Fruit fly (Drosophila melanogaster) whole organism, prepupa: ENCODE results near the gene CG32026.

Experiments
- CG10631 ChIP-seq: fragments of 200-800 bp; sonication (Bioruptor generic); optimal IDR thresholded peaks from 2 replicates; lab custom pipeline; 2016; ENCODE audit warnings: missing biosample characterization, missing genetic modification characterization
- CG10669 ChIP-seq: fragments of 200-800 bp; sonication (Bioruptor generic); optimal IDR thresholded peaks from 3 replicates; lab custom pipeline; 2018; ENCODE audit warnings: missing biosample characterization, mild to moderate bottlenecking, missing genetic modification characterization, moderate library complexity
- CG11762 ChIP-seq: fragments of 200-800 bp; sonication (Bioruptor generic); optimal IDR thresholded peaks from 3 replicates; lab custom pipeline; 2016; ENCODE audit warnings: missing biosample characterization, missing genetic modification characterization; ENCODE audit not compliant: insufficient read depth
- CG15336 ChIP-seq: fragments of 200-800 bp; sonication (Bioruptor generic); IDR thresholded peaks from 2 replicates; pipeline ENCODE4 v1.3.6; 2022; ENCODE audit warnings: missing biosample characterization, missing genetic modification characterization
- CG16779 ChIP-seq: fragments of 200-800 bp; sonication (Bioruptor generic); optimal IDR thresholded peaks from 3 replicates; lab custom pipeline; 2017; ENCODE audit warnings: missing biosample characterization, mild to moderate bottlenecking, missing genetic modification characterization
- CG3032 ChIP-seq: fragments of 200-800 bp; optimal IDR thresholded peaks from 2 replicates; lab custom pipeline; 2019; ENCODE audit warnings: missing biosample characterization, mild to moderate bottlenecking, missing genetic modification characterization, moderate library complexity
- CG32006 ChIP-seq: fragments of 200-800 bp; sonication (Bioruptor generic); optimal IDR thresholded peaks from 3 replicates; lab custom pipeline; 2017; ENCODE audit warnings: missing biosample characterization, mild to moderate bottlenecking, missing genetic modification characterization
- CG3919 ChIP-seq: fragments of 200-800 bp; sonication (Bioruptor generic); optimal IDR thresholded peaks from 3 replicates; lab custom pipeline; 2016; ENCODE audit warnings: missing biosample characterization, missing genetic modification characterization
- CG4318 ChIP-seq: fragments of 200-800 bp; sonication (Bioruptor generic); optimal IDR thresholded peaks from 3 replicates; lab custom pipeline; 2017; ENCODE audit warnings: missing biosample characterization, mild to moderate bottlenecking, missing genetic modification characterization
- CG6163 ChIP-seq: fragments of 200-800 bp; sonication (Bioruptor generic); IDR thresholded peaks from 3 replicates; pipeline ENCODE4 v1.3.6; 2022; ENCODE audit warnings: missing biosample characterization, missing genetic modification characterization
- CG6276 ChIP-seq: fragments of 200-800 bp; sonication (Bioruptor generic); optimal IDR thresholded peaks from 2 replicates; lab custom pipeline; 2017; ENCODE audit warnings: missing biosample characterization, mild to moderate bottlenecking, missing genetic modification characterization
- CG6808 ChIP-seq: fragments of 200-800 bp; sonication (Bioruptor generic); optimal IDR thresholded peaks from 3 replicates; lab custom pipeline; 2017; ENCODE audit warnings: missing biosample characterization, missing genetic modification characterization, mild to moderate bottlenecking, moderate library complexity, missing genetic modification reagents
- CG6854 ChIP-seq: fragments of 200-800 bp; sonication (Bioruptor generic); optimal IDR thresholded peaks from 2 replicates; lab custom pipeline; 2017; ENCODE audit warnings: missing biosample characterization, mild to moderate bottlenecking, missing genetic modification characterization
- CG7368 ChIP-seq: fragments of 200-800 bp; sonication (Bioruptor generic); optimal IDR thresholded peaks from 3 replicates; lab custom pipeline; 2016; ENCODE audit warnings: missing biosample characterization, missing genetic modification characterization
- CG8119 ChIP-seq: fragments of 200-800 bp; sonication (Bioruptor generic); IDR thresholded peaks from 3 replicates; pipeline ENCODE4 v1.3.6; 2022; ENCODE audit warnings: missing biosample characterization, missing genetic modification characterization
- CG8632 ChIP-seq: fragments of 200-800 bp; sonication (Bioruptor generic); optimal IDR thresholded peaks from 3 replicates; lab custom pipeline; 2016; ENCODE audit warnings: missing biosample characterization, missing genetic modification characterization
- CG9139 ChIP-seq: fragments of 200-800 bp; sonication (Bioruptor generic); optimal IDR thresholded peaks from 3 replicates; lab custom pipeline; 2017; ENCODE audit warnings: missing biosample characterization, mild to moderate bottlenecking, missing genetic modification characterization
- Eip78C ChIP-seq: fragments of 200-800 bp; sonication (Bioruptor generic); peaks from one replicate; lab custom pipeline; 2016; ENCODE audit warnings: missing biosample characterization, missing genetic modification characterization
- Ets96B ChIP-seq: fragments of 200-800 bp; optimal IDR thresholded peaks from 2 replicates; lab custom pipeline; 2019; ENCODE audit warnings: missing biosample characterization, mild to moderate bottlenecking, missing genetic modification characterization, moderate library complexity
- Gug ChIP-seq: fragments of 200-800 bp; sonication (Bioruptor generic); IDR thresholded peaks from 2 replicates; pipeline ENCODE4 v1.3.6; 2022; ENCODE audit warnings: missing biosample characterization, missing genetic modification characterization
- Hr39 ChIP-seq: fragments of 200-800 bp; sonication (Bioruptor generic); optimal IDR thresholded peaks from 2 replicates; lab custom pipeline; 2016; ENCODE audit warnings: missing biosample characterization, missing genetic modification characterization
- Hr4 ChIP-seq: fragments of 200-800 bp; sonication (Bioruptor generic); optimal IDR thresholded peaks from 3 replicates; lab custom pipeline; 2016; ENCODE audit warnings: missing biosample characterization, missing genetic modification characterization
- Lpt ChIP-seq: fragments of 200-800 bp; sonication (Bioruptor generic); optimal IDR thresholded peaks from 3 replicates; lab custom pipeline; 2016; ENCODE audit warnings: missing biosample characterization, missing genetic modification characterization
- Met ChIP-seq: fragments of 200-800 bp; sonication (Bioruptor generic); optimal IDR thresholded peaks from 3 replicates; lab custom pipeline; 2016; ENCODE audit warnings: missing biosample characterization, missing genetic modification characterization
- OdsH ChIP-seq: fragments of 200-800 bp; sonication (Bioruptor generic); optimal IDR thresholded peaks from 3 replicates; lab custom pipeline; 2016; ENCODE audit warnings: missing biosample characterization, missing genetic modification characterization
- Smox ChIP-seq: fragments of 200-800 bp; sonication (Bioruptor generic); optimal IDR thresholded peaks from 3 replicates; lab custom pipeline; 2016; ENCODE audit warnings: missing biosample characterization, missing genetic modification characterization
- dsx ChIP-seq: fragments of 200-800 bp; optimal IDR thresholded peaks from 3 replicates; lab custom pipeline; 2019; ENCODE audit warnings: missing biosample characterization, mild to moderate bottlenecking, missing genetic modification characterization, moderate library complexity; ENCODE audit not compliant: poor library complexity, severe bottlenecking
- eg ChIP-seq: fragments of 200-800 bp; sonication (Bioruptor generic); IDR thresholded peaks from 3 replicates; pipeline ENCODE4 v1.3.6; 2022; ENCODE audit warnings: missing biosample characterization, missing genetic modification characterization
- esn ChIP-seq: fragments of 200-800 bp; sonication (Bioruptor generic); optimal IDR thresholded peaks from 2 replicates; lab custom pipeline; 2016; ENCODE audit warnings: missing biosample characterization, mild to moderate bottlenecking, missing genetic modification characterization, moderate library complexity
- fd59A ChIP-seq: fragments of 200-800 bp; sonication (Bioruptor generic); optimal IDR thresholded peaks from 2 replicates; lab custom pipeline; 2017; ENCODE audit warnings: missing biosample characterization, mild to moderate bottlenecking, missing genetic modification characterization, missing genetic modification reagents
- fkh ChIP-seq: fragments of 200-800 bp; sonication (Bioruptor generic); optimal IDR thresholded peaks from 3 replicates; lab custom pipeline; 2017; ENCODE audit warnings: missing biosample characterization, mild to moderate bottlenecking, missing genetic modification characterization, moderate library complexity
- salr ChIP-seq, 2 experiments: fragments of 200-800 bp; sonication (Bioruptor generic); optimal IDR thresholded peaks; 3 replicates each; lab custom pipeline; 2016 to 2018; ENCODE audit warnings: missing biosample characterization in 2 of 2, missing genetic modification characterization in 2 of 2, mild to moderate bottlenecking in 1 of 2
- spab ChIP-seq: fragments of 200-800 bp; sonication (Bioruptor generic); optimal IDR thresholded peaks from 2 replicates; lab custom pipeline; 2017; ENCODE audit warnings: missing biosample characterization, mild to moderate bottlenecking, missing genetic modification characterization, missing genetic modification reagents
- ss ChIP-seq, 2 experiments: fragments of 200-800 bp; sonication (Bioruptor generic); optimal IDR thresholded peaks; 2 replicates in 1 of 2; 3 replicates in 1 of 2; lab custom pipeline; 2017 to 2018; ENCODE audit warnings: mild to moderate bottlenecking in 2 of 2, missing biosample characterization in 2 of 2, missing genetic modification characterization in 2 of 2, moderate library complexity in 1 of 2
- svp ChIP-seq: fragments of 200-800 bp; sonication (Bioruptor generic); peaks from one replicate; lab custom pipeline; 2016; ENCODE audit warnings: missing biosample characterization, missing genetic modification characterization
- topi ChIP-seq: fragments of 200-800 bp; sonication (Bioruptor generic); optimal IDR thresholded peaks from 3 replicates; lab custom pipeline; 2016; ENCODE audit warnings: missing biosample characterization, missing genetic modification characterization

The CG32026 gene

dm6 chr3L:8856875-8857274 is 20.6 kb downstream of the CG32026 start:
- TF ChIP-seq ss (GFP tag; optimal IDR thresholded peaks at IDR 0.05; lab: Kevin White, UChicago) (no peak), fkh (peak; percentile 27)

dm6 chr3L:8857648-8858362 is 21.5 kb downstream of the CG32026 start:
- TF ChIP-seq Eip78C (GFP tag; lab: Kevin White, UChicago), result peak; percentile 14
- no peak for TF ChIP-seq OdsH (GFP tag; lab: Kevin White, UChicago)
- no peak for TF ChIP-seq dsx

- TF ChIP-seq CG8119 (no peak; the same call in 2 of the 3 replicates), CG4318 (GFP tag; lab: Kevin White, UChicago) (peak; percentile 26), dsx (peak; percentile 9), CG10631 (peak; percentile 41), CG3032 (tag; lab: Kevin White, UChicago) (peak; percentile 33), CG10669 (GFP tag; lab: Kevin White, UChicago) (peak; percentile 68), Lpt (GFP tag; lab: Kevin White, UChicago) (peak; percentile 34), CG6163 (GFP tag; lab: Robert Waterston, UW) (peak; percentile 24; the same call in 1 of the 3 replicates), Met (GFP tag; lab: Kevin White, UChicago) (no peak), CG8632 (GFP tag; lab: Kevin White, UChicago) (no peak), spab (GFP tag; lab: Kevin White, UChicago) (peak; percentile 64), topi (no peak), CG6276 (peak; percentile 38), CG3919 (peak; percentile 58), CG6808 (GFP tag; lab: Kevin White, UChicago) (peak; percentile 56), CG9139 (GFP tag; lab: Kevin White, UChicago) (peak; percentile 9), Ets96B (peak; percentile 66), CG32006 (GFP tag; lab: Kevin White, UChicago) (peak; percentile 58), OdsH (GFP tag; lab: Kevin White, UChicago) (peak; percentile 1), CG11762 (peak; percentile 15), Eip78C (GFP tag; lab: Kevin White, UChicago) (peak; percentile 49), fd59A (GFP tag; lab: Kevin White, UChicago) (no peak), salr (GFP tag; optimal IDR thresholded peaks at IDR 0.05; lab: Kevin White, UChicago) (peak in 1 of 2 experiments; percentile 62), Hr4 (GFP tag; lab: Kevin White, UChicago) (peak; percentile 27), CG15336 (peak; percentile 29; the same call in 1 of the 2 replicates)
- TF ChIP-seq, all 60 proteins: peak for 20
These were observed 23.7 kb downstream of the CG32026 start for dm6 chr3L:8859936-8860335.

dm6 chr3L:8860746-8861145 is 24.5 kb downstream of the CG32026 start:
- TF ChIP-seq CG6854 (GFP tag; lab: Kevin White, UChicago) (no peak), svp (GFP tag; lab: Kevin White, UChicago) (no peak), Hr39 (no peak), CG4318 (GFP tag; lab: Kevin White, UChicago) (no peak), spab (GFP tag; lab: Kevin White, UChicago) (no peak), CG10669 (GFP tag; lab: Kevin White, UChicago) (no peak), Gug (GFP tag; lab: Robert Waterston, UW) (no peak), Eip78C (GFP tag; lab: Kevin White, UChicago) (no peak), topi (no peak), CG8632 (GFP tag; lab: Kevin White, UChicago) (no peak), CG16779 (tag; lab: Kevin White, UChicago) (no peak)

- TF ChIP-seq CG8119 (0 out of 3 replicates have a peak, but pooled peaks have one; percentile 15), eg (peak; percentile 39; the same call in 1 of the 3 replicates), Met (GFP tag; lab: Kevin White, UChicago) (no peak), CG32006 (GFP tag; lab: Kevin White, UChicago) (peak; percentile 30), esn (no peak), Lpt (GFP tag; lab: Kevin White, UChicago) (no peak), Smox (GFP tag; lab: Kevin White, UChicago) (no peak), ss (GFP tag; optimal IDR thresholded peaks at IDR 0.05; lab: Kevin White, UChicago) (peak in 1 of 2 experiments; percentile 76), OdsH (GFP tag; lab: Kevin White, UChicago) (peak; percentile 0), CG7368 (no peak), fd59A (GFP tag; lab: Kevin White, UChicago) (no peak), CG15336 (peak; percentile 48; the same call in 1 of the 2 replicates), CG6163 (GFP tag; lab: Robert Waterston, UW) (no peak), Eip78C (GFP tag; lab: Kevin White, UChicago) (peak; percentile 27)
These were observed 28.9 kb downstream of the CG32026 start for dm6 chr3L:8865185-8865584.
